Worm (Caenorhabditis elegans): Measurements from ENCODE around the gene Y55F3AM.5.

The Y55F3AM.5 gene

DNA sequence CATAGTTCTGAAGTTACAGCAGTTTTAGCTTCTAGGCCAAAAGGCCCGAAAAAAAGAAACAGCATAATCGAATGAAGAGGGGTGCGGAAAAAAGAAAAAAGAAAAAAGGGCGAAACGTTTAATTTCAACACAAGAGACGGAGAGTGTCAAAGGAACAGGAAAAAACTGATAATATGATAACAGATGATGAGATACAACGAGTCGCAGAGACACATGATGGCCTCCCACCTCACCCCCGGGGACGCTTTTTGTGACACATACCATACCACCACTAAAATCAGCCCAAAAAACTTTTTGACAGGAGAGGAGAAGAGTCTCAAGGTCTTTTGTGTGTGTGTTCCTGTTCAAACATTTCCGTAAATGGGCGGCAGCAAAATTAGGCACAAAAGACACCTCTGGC is 36.1 kb downstream of the Y55F3AM.5 start (continued):
- TF ChIP-seq mep-1 (tag; optimal IDR thresholded peaks at IDR 0.05) (no peak), lin-35 (GFP tag; optimal IDR thresholded peaks at IDR 0.05) (peak in 1 of 2 experiments; percentile 51), ztf-4 (tag; optimal IDR thresholded peaks at IDR 0.05) (no peak), egl-13 (tag; optimal IDR thresholded peaks at IDR 0.05) (no peak), efl-1 (optimal IDR thresholded peaks at IDR 0.05) (no peak), efl-1 (GFP tag; optimal IDR thresholded peaks at IDR 0.05 in 1 of 2) (peak in 1 of 2 experiments; percentile 90), lin-13 (GFP tag; optimal IDR thresholded peaks at IDR 0.05) (no peak), ces-1 (GFP tag; optimal IDR thresholded peaks at IDR 0.05) (no peak), nhr-11 (tag; optimal IDR thresholded peaks at IDR 0.05) (no peak), hlh-17 (GFP tag; optimal IDR thresholded peaks at IDR 0.05; ENCODE audit: borderline replicate concordance) (no peak), unc-30 (tag; optimal IDR thresholded peaks at IDR 0.05) (no peak), ets-5 (GFP tag; IDR thresholded peaks at IDR 0.05) (no peak), lir-3 (tag; optimal IDR thresholded peaks at IDR 0.05; ENCODE audit: poor library complexity) (no peak), C34B4.2 (tag; optimal IDR thresholded peaks at IDR 0.05) (no peak), pag-3 (tag; optimal IDR thresholded peaks at IDR 0.05; ENCODE audit: borderline replicate concordance, insufficient read depth) (no peak), fkh-8 (tag; optimal IDR thresholded peaks at IDR 0.05) (no peak), nhr-20 (tag; optimal IDR thresholded peaks at IDR 0.05) (peak; percentile 3), sox-4 (tag; optimal IDR thresholded peaks at IDR 0.05) (no peak), dsc-1 (tag; optimal IDR thresholded peaks at IDR 0.05) (no peak), isw-1 (GFP tag; IDR thresholded peaks at IDR 0.05) (no peak), nhr-90 (tag; optimal IDR thresholded peaks at IDR 0.05; ENCODE audit: poor library complexity) (no peak), ceh-88 (GFP tag; IDR thresholded peaks at IDR 0.05) (no peak), mef-2 (tag; optimal IDR thresholded peaks at IDR 0.05) (no peak), vab-15 (tag; optimal IDR thresholded peaks at IDR 0.05) (no peak), nhr-19 (GFP tag; conservative IDR thresholded peaks at IDR 0.05) (no peak), dpl-1 (GFP tag; optimal IDR thresholded peaks at IDR 0.05) (peak in 1 of 3 experiments; percentile 4), sup-37 (GFP tag; optimal IDR thresholded peaks at IDR 0.05) (no peak)

DNA sequence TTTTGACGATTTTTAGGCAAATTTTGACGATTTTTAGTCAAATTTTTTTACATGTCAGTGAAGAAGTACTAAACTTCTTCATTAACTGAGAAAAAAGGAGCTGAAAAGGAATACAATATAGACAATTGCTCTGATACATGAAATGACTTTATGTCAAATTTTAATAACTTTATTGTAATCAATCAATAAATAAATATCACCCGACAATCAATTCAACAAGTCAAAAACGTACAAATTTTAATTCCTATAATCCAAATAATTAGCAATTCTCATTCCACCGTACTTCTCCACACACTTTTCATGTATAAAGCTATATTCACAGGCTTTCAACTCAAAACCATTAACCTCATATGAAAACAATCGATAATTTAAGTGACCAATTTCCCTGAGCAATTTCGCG is 39.5 kb downstream of the Y55F3AM.5 start:
- no peak for TF ChIP-seq rnt-1 (tag; optimal IDR thresholded peaks at IDR 0.05)
- no peak for TF ChIP-seq unc-98 (GFP tag; IDR thresholded peaks at IDR 0.05)
- TF ChIP-seq lsy-2 (tag; optimal IDR thresholded peaks at IDR 0.05), result no peak
- no peak for TF ChIP-seq nhr-71 (tag; optimal IDR thresholded peaks at IDR 0.05)
- no peak for TF ChIP-seq hlh-17 (GFP tag; optimal IDR thresholded peaks at IDR 0.05; ENCODE audit: borderline replicate concordance)
- TF ChIP-seq Y116A8C.19 (tag; optimal IDR thresholded peaks at IDR 0.05; ENCODE audit: borderline replicate concordance), result no peak
- TF ChIP-seq hpl-2 (GFP tag; optimal IDR thresholded peaks at IDR 0.05), result no peak
- no peak for TF ChIP-seq pax-3 (tag; optimal IDR thresholded peaks at IDR 0.05)
- no peak for TF ChIP-seq ceh-82 (tag; optimal IDR thresholded peaks at IDR 0.05)
- no peak for TF ChIP-seq elt-2 (tag; optimal IDR thresholded peaks at IDR 0.05)
- no peak for TF ChIP-seq mab-9 (GFP tag; IDR thresholded peaks at IDR 0.05)
- no peak for TF ChIP-seq lin-39 (tag; optimal IDR thresholded peaks at IDR 0.05)
- no peak for TF ChIP-seq unc-130 (tag; optimal IDR thresholded peaks at IDR 0.05)
- no peak for TF ChIP-seq dsc-1 (tag; optimal IDR thresholded peaks at IDR 0.05)
- no peak for TF ChIP-seq ceh-90 (tag; optimal IDR thresholded peaks at IDR 0.05)
- TF ChIP-seq lin-14 (GFP tag; optimal IDR thresholded peaks at IDR 0.05), result no peak
- no peak for TF ChIP-seq alr-1 (tag; optimal IDR thresholded peaks at IDR 0.05; ENCODE audit: borderline replicate concordance)
- no peak for TF ChIP-seq blmp-1 (tag; optimal IDR thresholded peaks at IDR 0.05)
